Worm (Caenorhabditis elegans): ENCODE data around the gene fbxa-215.
"Not testable (repeated sequence)": the region's sequence is repeated elsewhere in the genome, so short reads cannot be mapped to it uniquely, and the experiment has no call there.

fbxa-215 gene

DNA sequence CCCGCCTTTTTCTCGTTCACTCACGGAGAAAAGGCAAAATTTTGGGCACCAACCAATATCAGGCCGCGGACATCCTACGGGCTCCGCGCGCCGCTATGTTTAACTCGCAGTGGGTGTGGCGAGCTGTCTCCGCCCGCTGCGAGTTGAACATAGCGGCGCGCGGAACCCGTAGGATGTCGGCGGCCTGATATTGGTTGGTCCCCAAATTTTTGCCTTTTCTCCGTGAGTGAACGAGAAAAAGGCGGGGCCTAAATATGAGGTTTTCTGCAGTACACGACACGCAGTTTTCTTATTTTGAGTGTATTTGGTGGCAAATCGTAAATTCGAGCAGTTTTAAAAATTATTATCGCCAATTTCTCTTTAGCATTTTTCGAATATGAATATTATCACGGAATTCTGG lies 8.6 kb downstream of the fbxa-215 start:
- TF ChIP-seq snpc-1.2 (GFP tag; IDR thresholded peaks at IDR 0.05) (peak; percentile 92), mdt-29 (GFP tag; IDR thresholded peaks at IDR 0.05) (0 out of 2 replicates have a peak, but pooled peaks have one; percentile 45)

DNA sequence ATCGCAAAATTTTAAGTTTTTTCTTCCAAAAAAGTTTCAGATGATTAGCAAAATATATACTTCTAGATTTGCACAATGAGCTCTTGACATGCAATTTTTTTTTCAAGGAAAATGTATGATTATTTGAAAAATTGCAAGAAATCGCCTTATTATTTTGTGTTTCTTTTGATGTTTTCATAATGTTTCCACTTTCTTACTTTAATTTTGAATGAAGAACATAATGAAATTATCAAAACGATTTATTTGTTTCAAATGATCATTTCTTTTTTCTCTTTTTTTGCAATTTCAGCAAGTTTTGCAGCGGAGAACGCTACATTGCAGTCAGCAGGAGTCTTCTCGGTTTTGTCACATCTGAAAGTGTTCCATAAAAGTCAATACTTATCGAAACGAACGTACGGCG lies 14.7 kb downstream of the fbxa-215 start, which contains the start of gene Y45F10C.6:
Gene Y45F10C.6 (plus strand): TSS at position 301 of the 400 bp plus-strand sequence.
- not testable (repeated sequence) for TF ChIP-seq nhr-237 (tag; optimal IDR thresholded peaks at IDR 0.05); jun-1 (tag; optimal IDR thresholded peaks at IDR 0.05); set-16 (GFP tag; IDR thresholded peaks at IDR 0.05)

DNA sequence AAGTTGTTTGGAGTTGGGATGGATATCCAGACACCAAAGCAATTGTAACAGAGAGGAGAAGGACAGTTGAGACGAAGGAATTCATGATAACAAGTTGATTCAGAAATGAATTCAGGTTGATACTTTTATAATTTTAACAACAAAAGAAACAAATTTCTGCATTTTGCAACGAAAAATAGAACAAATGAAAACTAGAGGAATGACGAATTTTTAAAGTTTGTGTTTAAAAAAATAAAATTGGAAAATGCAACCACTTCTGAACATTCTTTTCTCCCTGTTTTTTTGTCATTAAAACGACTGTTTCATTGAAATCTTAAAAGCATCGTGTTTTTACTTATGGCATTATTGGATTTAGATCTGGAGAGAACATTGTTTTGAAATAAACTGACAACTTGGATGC lies 15.3 kb downstream of the fbxa-215 start, which contains the start of gene C08F11.12:
Gene C08F11.12 (minus strand): TSS at position 101 of the 400 bp plus-strand sequence.
- not testable (repeated sequence) for TF ChIP-seq lir-3 (tag; optimal IDR thresholded peaks at IDR 0.05); daf-19 (GFP tag; conservative IDR thresholded peaks at IDR 0.05); zag-1 (tag; optimal IDR thresholded peaks at IDR 0.05)

DNA sequence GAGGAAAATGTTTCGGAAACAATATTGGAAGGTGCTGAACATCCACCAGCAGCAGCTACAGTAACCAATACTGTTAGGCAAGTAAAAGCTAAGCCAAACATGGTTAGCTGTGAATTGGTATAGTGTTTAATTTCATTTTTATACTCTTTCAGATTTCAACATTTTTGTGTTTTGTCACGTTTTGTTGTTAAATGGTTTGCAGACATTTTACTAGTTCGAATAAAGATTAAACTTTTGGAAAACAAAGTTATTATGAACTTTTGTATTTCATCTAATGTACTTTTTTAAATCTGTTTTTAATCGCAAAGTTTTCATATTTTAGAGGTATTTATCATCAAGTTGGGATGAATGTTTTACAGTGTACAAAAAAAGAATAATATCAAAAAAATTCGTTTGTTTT lies 16.5 kb downstream of the fbxa-215 start, which contains the start of gene C08F11.17:
Gene C08F11.17 (minus strand): TSS at position 101 of the 400 bp plus-strand sequence.
- TF ChIP-seq nhr-42 (GFP tag; IDR thresholded peaks at IDR 0.05) = no peak

DNA sequence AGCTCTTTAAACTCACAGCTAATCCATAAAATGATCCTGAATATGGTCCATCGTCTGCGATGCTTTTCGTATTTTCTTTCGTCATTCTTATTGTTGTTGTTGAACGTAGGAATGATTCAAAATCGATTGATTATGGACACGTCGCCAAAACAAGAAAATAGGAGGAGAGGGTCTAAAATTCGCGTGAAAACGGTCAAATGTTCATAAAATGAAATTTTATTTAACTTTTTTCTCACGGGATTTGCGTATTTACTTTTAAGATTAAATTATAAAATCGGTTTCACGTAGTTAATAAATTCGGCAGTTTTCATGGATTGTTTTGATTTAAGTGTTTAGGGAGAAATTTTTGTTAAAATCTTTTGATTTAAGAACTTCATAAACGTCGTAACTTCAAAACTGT lies 17.6 kb downstream of the fbxa-215 start, which contains the start of gene C08F11.10:
Gene C08F11.10 (minus strand): TSS at position 101 of the 400 bp plus-strand sequence.
- TF ChIP-seq nhr-102 (tag; optimal IDR thresholded peaks at IDR 0.05) (no peak), jun-1 (tag; optimal IDR thresholded peaks at IDR 0.05) (no peak), lir-3 (tag; optimal IDR thresholded peaks at IDR 0.05) (no peak), sdz-12 (GFP tag; optimal IDR thresholded peaks at IDR 0.05) (no peak)

DNA sequence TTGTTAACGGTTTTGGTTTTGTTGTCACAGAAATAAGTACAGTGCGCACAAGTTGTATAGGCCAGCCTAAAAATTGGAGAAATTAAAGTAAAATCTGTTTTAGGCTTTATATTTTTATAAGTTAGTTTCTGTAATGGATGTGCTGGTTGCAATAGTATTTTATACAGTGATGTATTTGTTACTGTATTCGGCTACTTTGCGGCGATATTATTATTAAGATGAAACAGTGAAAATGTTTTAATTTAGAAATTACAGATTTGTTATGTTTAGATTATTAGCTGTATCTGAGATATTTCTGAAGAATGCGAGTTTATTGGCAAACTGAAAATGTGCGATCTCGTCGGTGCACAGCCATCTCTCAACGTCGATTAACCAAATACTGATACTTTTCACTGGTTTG lies 19.2 kb downstream of the fbxa-215 start, which contains the start of gene ule-4:
Gene ule-4 (minus strand): TSS at position 101 of the 400 bp plus-strand sequence.
- TF ChIP-seq D1046.2 (GFP tag; IDR thresholded peaks at IDR 0.05) = no peak
- TF ChIP-seq mes-2 (tag; optimal IDR thresholded peaks at IDR 0.05; ENCODE audit: poor library complexity, severe bottlenecking) = no peak
- TF ChIP-seq mdl-1 (tag; optimal IDR thresholded peaks at IDR 0.05) = no peak
- no peak for TF ChIP-seq lim-7 (GFP tag; IDR thresholded peaks at IDR 0.05)
- no peak for TF ChIP-seq ztf-11 (tag; optimal IDR thresholded peaks at IDR 0.05)
- no peak for TF ChIP-seq F10B5.3 (tag; optimal IDR thresholded peaks at IDR 0.05)
- TF ChIP-seq tra-1 (GFP tag; IDR thresholded peaks at IDR 0.05) = no peak
- no peak for TF ChIP-seq lir-3 (tag; optimal IDR thresholded peaks at IDR 0.05)
- TF ChIP-seq snpc-4 (tag; optimal IDR thresholded peaks at IDR 0.05) = no peak
- TF ChIP-seq dmd-6 (GFP tag; IDR thresholded peaks at IDR 0.05) = no peak
- no peak for TF ChIP-seq lin-38 (GFP tag; IDR thresholded peaks at IDR 0.05)
- no peak for TF ChIP-seq dpl-1 (GFP tag; optimal IDR thresholded peaks at IDR 0.05)
- no peak for TF ChIP-seq fos-1 (tag; optimal IDR thresholded peaks at IDR 0.05)
- no peak for TF ChIP-seq daf-19 (GFP tag; conservative IDR thresholded peaks at IDR 0.05)
- no peak for TF ChIP-seq pha-4 (GFP tag; IDR thresholded peaks at IDR 0.05)
- no peak for TF ChIP-seq pha-4 (tag; optimal IDR thresholded peaks at IDR 0.05)

DNA sequence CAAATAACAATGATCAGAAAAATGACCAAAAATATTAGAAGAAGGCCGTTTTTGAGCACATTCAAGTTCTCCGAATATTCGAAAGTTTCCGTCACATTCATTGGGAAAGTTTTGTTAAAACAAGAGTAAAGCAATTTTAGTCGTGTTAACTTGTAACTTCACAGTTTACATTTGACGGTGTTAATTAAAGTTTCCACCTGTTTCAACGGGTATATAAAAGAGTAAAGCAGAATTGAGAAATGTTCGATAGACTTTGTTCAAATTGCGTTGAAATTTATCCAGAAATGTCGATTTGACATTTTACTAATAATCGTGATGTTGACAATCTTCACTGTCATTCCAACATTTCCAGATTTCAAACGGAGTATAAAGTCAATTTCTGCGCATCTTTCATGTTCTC lies 20.9 kb downstream of the fbxa-215 start, which contains the start of gene srz-29:
Gene srz-29 (minus strand): TSS at position 101 of the 400 bp plus-strand sequence.
- TF ChIP-seq hlh-30 (tag; optimal IDR thresholded peaks at IDR 0.05; ENCODE audit: insufficient read depth) (no peak), spr-3 (GFP tag; optimal IDR thresholded peaks at IDR 0.05) (no peak), zip-2 (tag; optimal IDR thresholded peaks at IDR 0.05) (no peak)
